Fruit fly (Drosophila melanogaster): ENCODE measurements around the gene CG31678.

CG31678 gene

dm6 chr2L:20634215-20634614, 41.5 kb downstream of the CG31678 start, which contains the start of gene CG17472:
Gene CG17472, plus strand, starts transcription at chr2L:20634515.
- no peak for TF ChIP-seq CG17801 (GFP tag; optimal IDR thresholded peaks at IDR 0.05; ENCODE audit: partially characterized antibody)

- TF ChIP-seq CG17801 (GFP tag; optimal IDR thresholded peaks at IDR 0.05; ENCODE audit: partially characterized antibody), result no peak
Observed at dm6 chr2L:20614222-20614621, 61.5 kb downstream of the CG31678 start, which contains the start of gene CG15475. Gene CG15475, plus strand, starts transcription at chr2L:20614522.

Measured in ovary, adult (tissue).